Fruit fly (Drosophila melanogaster) whole organism, adult: ENCODE measurements around the gene Nhe1.

ENCODE experiments used
- CG11617 ChIP-seq: fragments of 200-800 bp; sonication (Bioruptor generic); optimal IDR thresholded peaks from 2 replicates; lab custom pipeline; 2017; ENCODE audit warnings: mild to moderate bottlenecking, missing biosample characterization, missing genetic modification reagents, missing genetic modification characterization
- CG12768 ChIP-seq: fragments of 200-800 bp; sonication (Bioruptor generic); optimal IDR thresholded peaks from 2 replicates; lab custom pipeline; 2017; ENCODE audit warnings: missing biosample characterization, missing genetic modification characterization, mild to moderate bottlenecking, moderate library complexity, missing genetic modification reagents
- CG14711 ChIP-seq: fragments of 200-800 bp; sonication (Bioruptor generic); optimal IDR thresholded peaks from 2 replicates; lab custom pipeline; 2018; ENCODE audit warnings: missing biosample characterization, mild to moderate bottlenecking, missing genetic modification characterization, moderate library complexity
- CG1620 ChIP-seq: fragments of 200-800 bp; sonication (Bioruptor generic); optimal IDR thresholded peaks from 2 replicates; lab custom pipeline; 2016; ENCODE audit warnings: missing biosample characterization, missing genetic modification characterization
- CG33017 ChIP-seq: fragments of 200-800 bp; sonication (Bioruptor generic); optimal IDR thresholded peaks from 2 replicates; lab custom pipeline; 2018; ENCODE audit warnings: missing biosample characterization, mild to moderate bottlenecking, missing genetic modification characterization, moderate library complexity
- CG5204 ChIP-seq: fragments of 200-800 bp; sonication (Bioruptor generic); optimal IDR thresholded peaks from 2 replicates; lab custom pipeline; 2016; ENCODE audit warnings: missing biosample characterization, missing genetic modification characterization
- CG7045 ChIP-seq: fragments of 200-800 bp; sonication (Bioruptor generic); optimal IDR thresholded peaks from 2 replicates; lab custom pipeline; 2017; ENCODE audit warnings: missing biosample characterization, mild to moderate bottlenecking, missing genetic modification characterization
- CG7101 ChIP-seq: fragments of 200-800 bp; sonication (Bioruptor generic); optimal IDR thresholded peaks from 2 replicates; lab custom pipeline; 2018; ENCODE audit warnings: missing biosample characterization, mild to moderate bottlenecking, missing genetic modification characterization, moderate library complexity
- Clk ChIP-seq: fragments of 200-800 bp; sonication (Bioruptor generic); optimal IDR thresholded peaks from 2 replicates; lab custom pipeline; 2017; ENCODE audit warnings: missing biosample characterization, missing genetic modification characterization
- Crg-1 ChIP-seq: fragments of 200-800 bp; sonication (Bioruptor generic); optimal IDR thresholded peaks from 2 replicates; lab custom pipeline; 2016; ENCODE audit warnings: missing biosample characterization, missing genetic modification characterization
- Hr96 ChIP-seq: fragments of 200-800 bp; sonication (Bioruptor generic); optimal IDR thresholded peaks from 2 replicates; lab custom pipeline; 2016; ENCODE audit warnings: missing biosample characterization, missing genetic modification characterization
- Mnt ChIP-seq: fragments of 200-800 bp; sonication (Bioruptor generic); optimal IDR thresholded peaks from 2 replicates; lab custom pipeline; 2016; ENCODE audit warnings: missing biosample characterization, mild to moderate bottlenecking, missing genetic modification characterization
- bab1 ChIP-seq: fragments of 200-800 bp; sonication (Bioruptor generic); optimal IDR thresholded peaks from 3 replicates; lab custom pipeline; 2019; ENCODE audit warnings: missing biosample characterization, mild to moderate bottlenecking, missing genetic modification characterization, moderate library complexity
- cic ChIP-seq: fragments of 200-800 bp; sonication (Bioruptor generic); optimal IDR thresholded peaks from 2 replicates; lab custom pipeline; 2017; ENCODE audit warnings: missing biosample characterization, mild to moderate bottlenecking, missing genetic modification characterization, moderate library complexity
- cnc ChIP-seq, 2 experiments: fragments of >200 bp; optimal IDR thresholded peaks; 2 replicates each; lab custom pipeline; 2017
- kay ChIP-seq: fragments of 200-800 bp; sonication (Bioruptor generic); peaks from one replicate; lab custom pipeline; 2016; ENCODE audit warnings: missing biosample characterization, missing genetic modification characterization, borderline replicate concordance
- ovo ChIP-seq: fragments of 200-800 bp; sonication (Bioruptor generic); optimal IDR thresholded peaks from 2 replicates; lab custom pipeline; 2016; ENCODE audit warnings: missing biosample characterization, missing genetic modification characterization
- pad ChIP-seq: fragments of 200-800 bp; sonication (Bioruptor generic); optimal IDR thresholded peaks from 3 replicates; lab custom pipeline; 2017; ENCODE audit warnings: missing biosample characterization, missing genetic modification characterization, mild to moderate bottlenecking, moderate library complexity, missing genetic modification reagents
- tj ChIP-seq: fragments of 200-800 bp; sonication (Bioruptor generic); optimal IDR thresholded peaks from 3 replicates; lab custom pipeline; 2017; ENCODE audit warnings: missing biosample characterization, mild to moderate bottlenecking, missing genetic modification characterization, moderate library complexity
- toe ChIP-seq: fragments of 200-800 bp; sonication (Bioruptor generic); optimal IDR thresholded peaks from 2 replicates; lab custom pipeline; 2016; ENCODE audit warnings: missing biosample characterization, missing genetic modification characterization

Nhe1 gene

dm6 chr2L:102161-102761 lies 4.3 kb downstream of the Nhe1 start, which contains the start of gene Creld:
Gene Creld (plus strand): TSS chr2L:102380.
- TF ChIP-seq cic (GFP tag; lab: Kevin White, UChicago) (peak; percentile 10), CG7045 (GFP tag; lab: Kevin White, UChicago) (no peak), Crg-1 (no peak), cnc (optimal IDR thresholded peaks at IDR 0.05; lab: Kevin White, UChicago) (no peak), CG7101 (tag; lab: Kevin White, UChicago) (no peak), CG5204 (no peak), pad (peak; percentile 18), tj (no peak), Hr96 (GFP tag; lab: Kevin White, UChicago) (no peak), CG11617 (GFP tag; lab: Kevin White, UChicago) (peak; percentile 23), kay (no peak), bab1 (GFP tag; lab: Kevin White, UChicago) (peak; percentile 74), toe (GFP tag; lab: Kevin White, UChicago) (no peak), CG14711 (tag; lab: Kevin White, UChicago) (no peak), ovo (GFP tag; lab: Kevin White, UChicago) (no peak), Mnt (GFP tag; lab: Kevin White, UChicago) (peak; percentile 7), CG12768 (no peak), CG1620 (GFP tag; lab: Kevin White, UChicago) (no peak)

- TF ChIP-seq CG12768 (no peak), bab1 (GFP tag; lab: Kevin White, UChicago) (peak; percentile 41), pad (no peak), CG7045 (GFP tag; lab: Kevin White, UChicago) (no peak), CG1620 (GFP tag; lab: Kevin White, UChicago) (no peak), kay (peak; percentile 7), Hr96 (GFP tag; lab: Kevin White, UChicago) (no peak), CG11617 (GFP tag; lab: Kevin White, UChicago) (peak; percentile 3), CG7101 (tag; lab: Kevin White, UChicago) (no peak), Mnt (GFP tag; lab: Kevin White, UChicago) (peak; percentile 30), Clk (GFP tag; lab: Kevin White, UChicago) (no peak), cic (GFP tag; lab: Kevin White, UChicago) (no peak), tj (no peak), CG5204 (no peak), CG14711 (tag; lab: Kevin White, UChicago) (peak; percentile 7), Crg-1 (no peak), cnc (optimal IDR thresholded peaks at IDR 0.05; lab: Kevin White, UChicago) (no peak), ovo (GFP tag; lab: Kevin White, UChicago) (no peak), CG33017 (no peak), toe (GFP tag; lab: Kevin White, UChicago) (no peak)
Observed at dm6 chr2L:94639-95059, 11.9 kb downstream of the Nhe1 start, which contains the start of gene Zir. Gene Zir (plus strand): TSS chr2L:94739.

- no peak for TF ChIP-seq CG11617 (GFP tag; lab: Kevin White, UChicago)
- no peak for TF ChIP-seq kay
- no peak for TF ChIP-seq CG7101 (tag; lab: Kevin White, UChicago)
- TF ChIP-seq tj, result no peak
- no peak for TF ChIP-seq CG7045 (GFP tag; lab: Kevin White, UChicago)
- no peak for TF ChIP-seq Clk (GFP tag; lab: Kevin White, UChicago)
- no peak for TF ChIP-seq CG33017
- no peak for TF ChIP-seq ovo (GFP tag; lab: Kevin White, UChicago)
- TF ChIP-seq Hr96 (GFP tag; lab: Kevin White, UChicago), result no peak
- TF ChIP-seq bab1 (GFP tag; lab: Kevin White, UChicago), result no peak
- TF ChIP-seq pad, result no peak
- no peak for TF ChIP-seq Mnt (GFP tag; lab: Kevin White, UChicago)
- TF ChIP-seq cic (GFP tag; lab: Kevin White, UChicago), result no peak
- TF ChIP-seq CG5204, result no peak
- no peak for TF ChIP-seq CG14711 (tag; lab: Kevin White, UChicago)
- TF ChIP-seq cnc (optimal IDR thresholded peaks at IDR 0.05; lab: Kevin White, UChicago), result no peak
Observed at dm6 chr2L:94096-94495, 12.4 kb downstream of the Nhe1 start.

dm6 chr2L:92993-93392 lies 13.5 kb downstream of the Nhe1 start:
- peak; percentile 59 for TF ChIP-seq toe (GFP tag; lab: Kevin White, UChicago)
- peak; percentile 6 for TF ChIP-seq CG1620 (GFP tag; lab: Kevin White, UChicago)
- no peak for TF ChIP-seq CG7101 (tag; lab: Kevin White, UChicago)
- TF ChIP-seq Mnt (GFP tag; lab: Kevin White, UChicago), result peak; percentile 58

dm6 chr2L:91830-92229 lies 14.7 kb downstream of the Nhe1 start:
- TF ChIP-seq Mnt (GFP tag; lab: Kevin White, UChicago) (no peak), Hr96 (GFP tag; lab: Kevin White, UChicago) (no peak), toe (GFP tag; lab: Kevin White, UChicago) (no peak), cic (GFP tag; lab: Kevin White, UChicago) (no peak), CG7045 (GFP tag; lab: Kevin White, UChicago) (no peak), kay (no peak), ovo (GFP tag; lab: Kevin White, UChicago) (no peak), cnc (optimal IDR thresholded peaks at IDR 0.05; lab: Kevin White, UChicago) (no peak), pad (no peak), CG14711 (tag; lab: Kevin White, UChicago) (no peak), CG33017 (no peak), CG12768 (no peak), Crg-1 (no peak), tj (no peak), Clk (GFP tag; lab: Kevin White, UChicago) (no peak)

- TF ChIP-seq Mnt (GFP tag; lab: Kevin White, UChicago) (no peak), Hr96 (GFP tag; lab: Kevin White, UChicago) (no peak), tj (no peak), Clk (GFP tag; lab: Kevin White, UChicago) (no peak), toe (GFP tag; lab: Kevin White, UChicago) (no peak), Crg-1 (no peak), bab1 (GFP tag; lab: Kevin White, UChicago) (no peak), CG33017 (no peak), CG5204 (no peak), CG11617 (GFP tag; lab: Kevin White, UChicago) (no peak)
Observed at dm6 chr2L:91333-91732, 15.2 kb downstream of the Nhe1 start.
